Worm (Caenorhabditis elegans) whole organism, young adult: ENCODE data around the gene C38H2.3.

Source experiments
- K12H6.12 ChIP-seq: fragments of 200-800 bp; sonication (Bioruptor generic); optimal IDR thresholded peaks from 2 replicates; lab custom pipeline; 2018; ENCODE audit warnings: mild to moderate bottlenecking, missing genetic modification characterization, missing compliant biosample characterization
- ama-1 ChIP-seq, 3 experiments: fragments of 150-350 bp in 1 of 3; sonication (generic microtip) in 2 of 3; optimal IDR thresholded peaks; 2 replicates each; lab custom pipeline; 2014 to 2018; ENCODE audit warnings: missing biosample characterization in 2 of 3, missing genetic modification characterization in 2 of 3, missing genetic modification reagents in 2 of 3
- die-1 ChIP-seq: sonication (generic microtip); optimal IDR thresholded peaks from 2 replicates; lab custom pipeline; 2016; ENCODE audit warnings: missing genotype, mild to moderate bottlenecking, missing genetic modification characterization, missing compliant biosample characterization
- dox-1 ChIP-seq: fragments of 200-800 bp; sonication (Bioruptor generic); IDR thresholded peaks from 2 replicates; pipeline ENCODE4 v1.3.6; 2022; ENCODE audit warnings: missing genetic modification reagents, missing genetic modification characterization, missing compliant biosample characterization
- dpl-1 ChIP-seq: fragments of 150-350 bp; optimal IDR thresholded peaks from 2 replicates; lab custom pipeline; 2014; ENCODE audit warnings: missing biosample characterization, missing genetic modification reagents, missing genetic modification characterization
- gei-17 ChIP-seq: fragments of 200-800 bp; sonication (Bioruptor generic); optimal IDR thresholded peaks from 2 replicates; lab custom pipeline; 2018; ENCODE audit warnings: mild to moderate bottlenecking, missing genetic modification characterization, missing compliant biosample characterization
- hlh-26 ChIP-seq: fragments of 200-800 bp; sonication (Bioruptor generic); conservative IDR thresholded peaks from 2 replicates; pipeline ENCODE4 v1.3.6; 2022; ENCODE audit warnings: missing genetic modification reagents, missing genetic modification characterization, missing compliant biosample characterization
- lin-35 ChIP-seq, 3 experiments: fragments of 150-350 bp in 2 of 3; sonication (generic microtip) in 1 of 3; optimal IDR thresholded peaks; 2 replicates each; lab custom pipeline; 2014 to 2018; ENCODE audit warnings: missing biosample characterization in 3 of 3, missing genetic modification characterization in 3 of 3, missing genetic modification reagents in 3 of 3
- nfya-1 ChIP-seq: sonication (generic microtip); optimal IDR thresholded peaks from 2 replicates; lab custom pipeline; 2017; ENCODE audit warnings: antibody characterized with exemption, missing compliant biosample characterization, missing genetic modification characterization, borderline replicate concordance; ENCODE audit not compliant: insufficient read depth
- nfya-2 ChIP-seq: fragments of 200-800 bp; sonication (Bioruptor generic); IDR thresholded peaks from 2 replicates; pipeline ENCODE4 v1.3.6; 2022; ENCODE audit warnings: missing genetic modification reagents, missing genetic modification characterization, missing compliant biosample characterization
- sdz-38 ChIP-seq: sonication (generic microtip); optimal IDR thresholded peaks from 2 replicates; lab custom pipeline; 2016; ENCODE audit warnings: missing genotype, missing genetic modification characterization, missing compliant biosample characterization
- snpc-4 ChIP-seq, 5 experiments: fragments of 150-350 bp in 1 of 5; sonication (generic microtip) in 4 of 5; optimal IDR thresholded peaks; 2 replicates each; lab custom pipeline; 2014 to 2018; ENCODE audit warnings: missing genetic modification characterization in 5 of 5, missing biosample characterization in 3 of 5, antibody characterized with exemption in 2 of 5, mild to moderate bottlenecking in 2 of 5, missing compliant biosample characterization in 2 of 5, missing genotype in 2 of 5, moderate library complexity in 2 of 5, missing genetic modification reagents in 1 of 5
- unc-62 ChIP-seq: fragments of 150-350 bp; optimal IDR thresholded peaks from 2 replicates; lab custom pipeline; 2014; ENCODE audit warnings: missing biosample characterization, missing genetic modification reagents, missing genetic modification characterization

ce11 chrIII:10427882-10428281, 41.5 kb upstream of the C38H2.3 start, which contains the start of gene prp-3:
- TF ChIP-seq dpl-1 (GFP tag; lab: Kevin White, UChicago) (no peak), K12H6.12 (tag; lab: Kevin White, UChicago) (no peak), lin-35 (GFP tag; optimal IDR thresholded peaks at IDR 0.05; lab: Kevin White, UChicago) (no peak), snpc-4 (GFP tag; optimal IDR thresholded peaks at IDR 0.05; lab: Kevin White, UChicago) (no peak), snpc-4 (tag; optimal IDR thresholded peaks at IDR 0.05; lab: Kevin White, UChicago) (no peak), dox-1 (GFP tag; lab: Robert Waterston, UW) (no peak), ama-1 (optimal IDR thresholded peaks at IDR 0.05; lab: Kevin White, UChicago) (no peak), ama-1 (GFP tag; optimal IDR thresholded peaks at IDR 0.05; lab: Kevin White, UChicago) (no peak), unc-62 (GFP tag; lab: Kevin White, UChicago) (no peak), gei-17 (GFP tag; lab: Kevin White, UChicago) (no peak), nfya-2 (GFP tag; lab: Robert Waterston, UW) (no peak), sdz-38 (tag; lab: Kevin White, UChicago) (no peak), die-1 (tag; lab: Kevin White, UChicago) (no peak), nfya-1 (tag; lab: Kevin White, UChicago) (no peak), hlh-26 (GFP tag; lab: Robert Waterston, UW) (no peak)
